Fruit fly (Drosophila melanogaster) whole organism, embryonic: ENCODE measurements around the gene CG2145.

ENCODE experiments used
- Antp ChIP-seq: fragments of 200-800 bp; sonication (Bioruptor generic); optimal IDR thresholded peaks from 3 replicates; lab custom pipeline; 2016; ENCODE audit warnings: missing biosample characterization, missing genetic modification characterization
- CG10431 ChIP-seq: fragments of 200-800 bp; sonication (Bioruptor generic); optimal IDR thresholded peaks from 3 replicates; lab custom pipeline; 2018; ENCODE audit warnings: missing biosample characterization, mild to moderate bottlenecking, missing genetic modification characterization
- CG10462 ChIP-seq: fragments of 200-800 bp; sonication (Bioruptor generic); optimal IDR thresholded peaks from 2 replicates; lab custom pipeline; 2016; ENCODE audit warnings: missing biosample characterization, missing genetic modification characterization
- CG11398 ChIP-seq: fragments of 200-800 bp; sonication (Bioruptor generic); optimal IDR thresholded peaks from 2 replicates; lab custom pipeline; 2016; ENCODE audit warnings: missing biosample characterization, missing genetic modification characterization
- CG12219 ChIP-seq: fragments of 200-800 bp; sonication (Bioruptor generic); optimal IDR thresholded peaks from 3 replicates; lab custom pipeline; 2018; ENCODE audit warnings: missing biosample characterization, mild to moderate bottlenecking, missing genetic modification characterization
- CG16779 ChIP-seq: fragments of 200-800 bp; sonication (Bioruptor generic); IDR thresholded peaks from 2 replicates; pipeline ENCODE4 v1.3.6; 2022; ENCODE audit warnings: missing biosample characterization, missing genetic modification characterization
- CG17186 ChIP-seq: fragments of 200-800 bp; sonication (Bioruptor generic); optimal IDR thresholded peaks from 3 replicates; lab custom pipeline; 2017; ENCODE audit warnings: missing biosample characterization, missing genetic modification reagents, missing genetic modification characterization
- CG2116 ChIP-seq: fragments of 200-800 bp; sonication (Bioruptor generic); optimal IDR thresholded peaks from 3 replicates; lab custom pipeline; 2018; ENCODE audit warnings: missing biosample characterization, mild to moderate bottlenecking, missing genetic modification characterization
- CG31388 ChIP-seq: fragments of 200-800 bp; sonication (Bioruptor generic); optimal IDR thresholded peaks from 2 replicates; lab custom pipeline; 2016; ENCODE audit warnings: missing biosample characterization, missing genetic modification characterization
- CG31441 ChIP-seq: fragments of 200-800 bp; sonication (Bioruptor generic); IDR thresholded peaks from 2 replicates; pipeline ENCODE4 v1.3.6; 2022; ENCODE audit warnings: missing biosample characterization, missing genetic modification characterization
- CG32767 ChIP-seq: fragments of 200-800 bp; sonication (Bioruptor generic); IDR thresholded peaks from 2 replicates; pipeline ENCODE4 v1.3.6; 2022; ENCODE audit warnings: missing biosample characterization, missing genetic modification characterization
- CG32772 ChIP-seq: fragments of 200-800 bp; sonication (Bioruptor generic); IDR thresholded peaks from 2 replicates; pipeline ENCODE4 v1.3.6; 2022; ENCODE audit warnings: missing biosample characterization, missing genetic modification characterization
- CG6175 ChIP-seq: fragments of 200-800 bp; sonication (Bioruptor generic); IDR thresholded peaks from 3 replicates; pipeline ENCODE4 v1.3.6; 2022; ENCODE audit warnings: missing biosample characterization, missing genetic modification characterization
- CG6813 ChIP-seq: fragments of 200-800 bp; sonication (Bioruptor generic); optimal IDR thresholded peaks from 2 replicates; lab custom pipeline; 2017; ENCODE audit warnings: missing biosample characterization, missing genetic modification characterization, mild to moderate bottlenecking, moderate library complexity, missing genetic modification reagents
- CG7271 ChIP-seq: fragments of 200-800 bp; sonication (Bioruptor generic); optimal IDR thresholded peaks from 2 replicates; lab custom pipeline; 2018; ENCODE audit warnings: missing biosample characterization, mild to moderate bottlenecking, missing genetic modification characterization, moderate library complexity
- CG9215 ChIP-seq: fragments of 200-800 bp; sonication (Bioruptor generic); IDR thresholded peaks from 2 replicates; pipeline ENCODE4 v1.3.6; 2022; ENCODE audit warnings: missing biosample characterization, missing genetic modification characterization
- CG9437 ChIP-seq: fragments of 200-800 bp; sonication (Bioruptor generic); optimal IDR thresholded peaks from 2 replicates; lab custom pipeline; 2018; ENCODE audit warnings: missing biosample characterization, mild to moderate bottlenecking, missing genetic modification characterization
- CG9727 ChIP-seq: fragments of 200-800 bp; sonication (Bioruptor generic); optimal IDR thresholded peaks from 3 replicates; lab custom pipeline; 2017; ENCODE audit warnings: missing biosample characterization, mild to moderate bottlenecking, missing genetic modification characterization
- Chrac-16 ChIP-seq: fragments of 200-800 bp; sonication (Bioruptor generic); optimal IDR thresholded peaks from 3 replicates; lab custom pipeline; 2016; ENCODE audit warnings: missing biosample characterization, missing genetic modification characterization
- Dip2 ChIP-seq: fragments of 200-800 bp; sonication (Bioruptor generic); IDR thresholded peaks from 2 replicates; pipeline ENCODE4 v1.3.6; 2022; ENCODE audit warnings: missing biosample characterization, missing genetic modification characterization
- Dip3 ChIP-seq: fragments of 200-800 bp; sonication (Bioruptor generic); optimal IDR thresholded peaks from 3 replicates; lab custom pipeline; 2016; ENCODE audit warnings: missing biosample characterization, missing genetic modification characterization
- Dll ChIP-seq: fragments of 200-800 bp; sonication (Bioruptor generic); IDR thresholded peaks from 4 replicates; pipeline ENCODE4 v1.3.6; 2022; ENCODE audit warnings: missing biosample characterization, missing genetic modification characterization; ENCODE audit not compliant: partially characterized antibody
- Fer1 ChIP-seq: fragments of 200-800 bp; sonication (Bioruptor generic); optimal IDR thresholded peaks from 2 replicates; lab custom pipeline; 2017; ENCODE audit warnings: missing biosample characterization, mild to moderate bottlenecking, missing genetic modification characterization
- HLH54F ChIP-seq: fragments of 200-800 bp; sonication (Bioruptor generic); optimal IDR thresholded peaks from 3 replicates; lab custom pipeline; 2016; ENCODE audit warnings: missing biosample characterization, missing genetic modification characterization
- Max ChIP-seq: fragments of 200-800 bp; sonication (Bioruptor generic); optimal IDR thresholded peaks from 2 replicates; lab custom pipeline; 2016; ENCODE audit warnings: missing biosample characterization, mild to moderate bottlenecking, missing genetic modification characterization
- Opbp ChIP-seq: fragments of 200-800 bp; sonication (Bioruptor generic); IDR thresholded peaks from 3 replicates; pipeline ENCODE4 v1.3.6; 2022; ENCODE audit warnings: missing biosample characterization, missing genetic modification characterization; ENCODE audit not compliant: partially characterized antibody
- Pdp1 ChIP-seq, 2 experiments: fragments of 200-800 bp; sonication (Bioruptor generic); optimal IDR thresholded peaks; 3 replicates each; lab custom pipeline; 2016; ENCODE audit warnings: missing biosample characterization in 2 of 2, missing genetic modification characterization in 2 of 2, mild to moderate bottlenecking in 1 of 2, moderate library complexity in 1 of 2
- Poxn ChIP-seq: fragments of 200-800 bp; sonication (Bioruptor generic); IDR thresholded peaks from 2 replicates; pipeline ENCODE4 v1.3.6; 2022; ENCODE audit warnings: missing biosample characterization, missing genetic modification characterization
- Taf1 ChIP-seq: fragments of 200-800 bp; sonication (Bioruptor generic); IDR thresholded peaks from 2 replicates; pipeline ENCODE4 v1.3.6; 2022; ENCODE audit warnings: missing biosample characterization, missing genetic modification characterization
- Xbp1 ChIP-seq: fragments of 200-800 bp; sonication (Bioruptor generic); optimal IDR thresholded peaks from 3 replicates; lab custom pipeline; 2016; ENCODE audit warnings: missing biosample characterization, mild to moderate bottlenecking, missing genetic modification characterization
- Xrp1 ChIP-seq: fragments of 200-800 bp; sonication (Bioruptor generic); IDR thresholded peaks from 2 replicates; pipeline ENCODE4 v1.3.6; 2022; ENCODE audit warnings: missing biosample characterization, missing genetic modification characterization
- ac ChIP-seq: fragments of 200-800 bp; sonication (Bioruptor generic); optimal IDR thresholded peaks from 3 replicates; lab custom pipeline; 2017; ENCODE audit warnings: missing biosample characterization, mild to moderate bottlenecking, missing genetic modification characterization
- aop ChIP-seq: fragments of 200-800 bp; sonication (Bioruptor generic); IDR thresholded peaks from 2 replicates; pipeline ENCODE4 v1.3.6; 2022; ENCODE audit warnings: missing biosample characterization, missing genetic modification characterization
- ato ChIP-seq: fragments of 200-800 bp; sonication (Bioruptor generic); IDR thresholded peaks from 2 replicates; pipeline ENCODE4 v1.3.6; 2022; ENCODE audit warnings: missing biosample characterization, missing genetic modification characterization; ENCODE audit not compliant: partially characterized antibody
- bcd ChIP-seq: fragments of 200-800 bp; sonication (Bioruptor generic); optimal IDR thresholded peaks from 2 replicates; lab custom pipeline; 2017; ENCODE audit warnings: missing biosample characterization, mild to moderate bottlenecking, missing genetic modification characterization
- croc ChIP-seq: fragments of 200-800 bp; sonication (Bioruptor generic); conservative IDR thresholded peaks from 3 replicates; pipeline ENCODE4 v1.3.6; 2022; ENCODE audit warnings: missing biosample characterization, missing genetic modification characterization
- dysf ChIP-seq: fragments of 200-800 bp; sonication (Bioruptor generic); IDR thresholded peaks from 3 replicates; pipeline ENCODE4 v1.3.6; 2022; ENCODE audit warnings: missing biosample characterization, missing genetic modification characterization
- gcm2 ChIP-seq: fragments of 200-800 bp; sonication (Bioruptor generic); optimal IDR thresholded peaks from 2 replicates; lab custom pipeline; 2016; ENCODE audit warnings: missing biosample characterization, missing genetic modification characterization
- hkb ChIP-seq, 2 experiments: fragments of 200-800 bp in 1 of 2; fragments of >200 bp in 1 of 2; sonication (Bioruptor generic) in 1 of 2; IDR thresholded peaks in 1 of 2; optimal IDR thresholded peaks in 1 of 2; 2 replicates each; pipeline versions ENCODE4 v1.3.6 to Lab custom; 2017 to 2022; ENCODE audit warnings: missing biosample characterization in 1 of 2, missing genetic modification characterization in 1 of 2
- jigr1 ChIP-seq: fragments of 200-800 bp; sonication (Bioruptor generic); IDR thresholded peaks from 3 replicates; pipeline ENCODE4 v1.3.6; 2022; ENCODE audit warnings: missing biosample characterization, missing genetic modification characterization
- kay ChIP-seq: fragments of 200-800 bp; sonication (Bioruptor generic); optimal IDR thresholded peaks from 2 replicates; lab custom pipeline; 2016; ENCODE audit warnings: missing biosample characterization, missing genetic modification characterization
- lab ChIP-seq: fragments of 200-800 bp; sonication (Bioruptor generic); optimal IDR thresholded peaks from 3 replicates; lab custom pipeline; 2017; ENCODE audit warnings: missing biosample characterization, missing genetic modification characterization, mild to moderate bottlenecking, moderate library complexity, missing genetic modification reagents
- luna ChIP-seq: fragments of 200-800 bp; sonication (Bioruptor generic); optimal IDR thresholded peaks from 2 replicates; lab custom pipeline; 2016; ENCODE audit warnings: missing biosample characterization, missing genetic modification characterization
- ranshi ChIP-seq: fragments of 200-800 bp; sonication (Bioruptor generic); IDR thresholded peaks from 2 replicates; pipeline ENCODE4 v1.3.6; 2022; ENCODE audit warnings: missing biosample characterization, missing genetic modification characterization
- sima ChIP-seq: fragments of 200-800 bp; sonication (Bioruptor generic); optimal IDR thresholded peaks from 2 replicates; lab custom pipeline; 2016; ENCODE audit warnings: missing biosample characterization, missing genetic modification characterization
- sisA ChIP-seq: fragments of 200-800 bp; sonication (Bioruptor generic); IDR thresholded peaks from 2 replicates; pipeline ENCODE4 v1.3.6; 2022; ENCODE audit warnings: missing biosample characterization, missing genetic modification characterization
- ssp ChIP-seq: fragments of 200-800 bp; sonication (Bioruptor generic); IDR thresholded peaks from 2 replicates; pipeline ENCODE4 v1.3.6; 2022; ENCODE audit warnings: missing biosample characterization, missing genetic modification characterization
- ttk ChIP-seq: fragments of 200-800 bp; sonication (Bioruptor generic); IDR thresholded peaks from 2 replicates; pipeline ENCODE4 v2.1.2; 2022; ENCODE audit warnings: missing biosample characterization, missing genetic modification characterization
- vvl ChIP-seq: fragments of 200-800 bp; sonication (Bioruptor generic); IDR thresholded peaks from 2 replicates; pipeline ENCODE4 v1.3.6; 2022; ENCODE audit warnings: missing biosample characterization, missing genetic modification characterization
- wor ChIP-seq: fragments of 200-800 bp; sonication (Bioruptor generic); IDR thresholded peaks from 2 replicates; pipeline ENCODE4 v1.3.6; 2022; ENCODE audit warnings: missing biosample characterization, missing genetic modification characterization
- yki ChIP-seq: fragments of >200 bp; optimal IDR thresholded peaks from 3 replicates; lab custom pipeline; 2018

Gene CG2145

DNA sequence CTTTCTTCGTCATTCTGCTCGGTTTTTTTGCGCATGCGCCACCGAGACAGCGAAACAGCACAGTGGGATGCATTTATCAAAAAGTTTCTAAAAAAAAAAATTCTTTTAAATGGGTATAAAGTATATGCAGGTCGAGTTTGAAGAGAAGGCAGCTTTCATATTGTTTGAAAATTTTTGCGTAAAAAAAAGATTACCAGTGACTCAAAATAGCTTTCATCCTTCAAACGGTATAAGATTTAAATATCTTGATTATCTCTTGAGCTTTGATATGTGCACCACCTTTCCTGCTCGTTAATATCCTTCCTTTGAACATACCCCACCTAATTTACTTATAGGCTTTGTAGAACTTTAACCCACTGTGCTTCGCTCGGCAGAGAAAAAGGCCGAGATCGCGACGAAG lies 22.2 kb upstream of the CG2145 start (continued):
- TF ChIP-seq ttk (GFP tag; lab: Robert Waterston, UW) = 0 out of 2 replicates have a peak, but pooled peaks have one; percentile 18
- peak; percentile 41 for TF ChIP-seq Dip3 (GFP tag; lab: Kevin White, UChicago)
- TF ChIP-seq Chrac-16 = peak; percentile 39
- peak; percentile 54 for TF ChIP-seq Xbp1
- no peak for TF ChIP-seq ato (GFP tag; lab: Robert Waterston, UW)
- TF ChIP-seq CG12219 (GFP tag; lab: Kevin White, UChicago) = peak; percentile 43
- TF ChIP-seq Antp (GFP tag; lab: Kevin White, UChicago) = peak; percentile 31
- TF ChIP-seq CG16779 (GFP tag; lab: Robert Waterston, UW) = no peak
- TF ChIP-seq CG2116 (GFP tag; lab: Kevin White, UChicago) = peak; percentile 13
- peak; percentile 63; the same call in 2 of the 3 replicates for TF ChIP-seq dysf (GFP tag; lab: Robert Waterston, UW)
- peak; percentile 41; the same call in 1 of the 2 replicates for TF ChIP-seq ranshi (GFP tag; lab: Robert Waterston, UW)
- TF ChIP-seq Pdp1 (GFP tag; optimal IDR thresholded peaks at IDR 0.05; lab: Kevin White, UChicago) = peak; percentile 48 to 49
- TF ChIP-seq hkb (optimal IDR thresholded peaks at IDR 0.05; lab: Kevin White, UChicago) = no peak
- peak; percentile 67 for TF ChIP-seq hkb (GFP tag; IDR thresholded peaks at IDR 0.05; lab: Robert Waterston, UW)
- no peak for TF ChIP-seq CG6175 (GFP tag; lab: Robert Waterston, UW)
- TF ChIP-seq aop (GFP tag; lab: Robert Waterston, UW) = no peak
- no peak for TF ChIP-seq Poxn (GFP tag; lab: Robert Waterston, UW)
- TF ChIP-seq sisA (GFP tag; lab: Robert Waterston, UW) = peak; percentile 72
- no peak for TF ChIP-seq gcm2 (GFP tag; lab: Kevin White, UChicago)
- TF ChIP-seq Taf1 (GFP tag; lab: Robert Waterston, UW) = no peak
- peak; percentile 64 for TF ChIP-seq Xrp1
- peak; percentile 62 for TF ChIP-seq CG9437 (GFP tag; lab: Kevin White, UChicago)
- no peak for TF ChIP-seq Dip2
- peak; percentile 44; the same call in 1 of the 2 replicates for TF ChIP-seq CG9215 (GFP tag; lab: Robert Waterston, UW)
- TF ChIP-seq ac (GFP tag; lab: Kevin White, UChicago) = no peak
- TF ChIP-seq HLH54F (GFP tag; lab: Kevin White, UChicago) = peak; percentile 29
- peak; percentile 0 for TF ChIP-seq CG31388 (GFP tag; lab: Kevin White, UChicago)
- peak; percentile 80 for TF ChIP-seq CG9727
- TF ChIP-seq CG31441 (GFP tag; lab: Robert Waterston, UW) = peak; percentile 81
- TF ChIP-seq bcd (GFP tag; lab: Kevin White, UChicago) = peak; percentile 67
- peak; percentile 52 for TF ChIP-seq kay (GFP tag; lab: Kevin White, UChicago)
- TF ChIP-seq CG10462 (GFP tag; lab: Kevin White, UChicago) = peak; percentile 50
- no peak for TF ChIP-seq sima
- TF ChIP-seq CG6813 (GFP tag; lab: Kevin White, UChicago) = peak; percentile 37
- TF ChIP-seq CG17186 (GFP tag; lab: Kevin White, UChicago) = no peak
- no peak for TF ChIP-seq luna
- peak; percentile 33; the same call in 1 of the 2 replicates for TF ChIP-seq ssp (GFP tag; lab: Robert Waterston, UW)
- TF ChIP-seq Fer1 (GFP tag; lab: Kevin White, UChicago) = peak; percentile 32
- TF ChIP-seq Dll = no peak
- TF ChIP-seq jigr1 (GFP tag; lab: Robert Waterston, UW) = no peak
- no peak for TF ChIP-seq CG10431 (GFP tag; lab: Kevin White, UChicago)
- no peak for TF ChIP-seq yki (lab: Kevin White, UChicago)
- TF ChIP-seq Max (GFP tag; lab: Kevin White, UChicago) = peak; percentile 33
- TF ChIP-seq wor = peak; percentile 58
- 0 out of 2 replicates have a peak, but pooled peaks have one; percentile 5 for TF ChIP-seq CG32772 (GFP tag; lab: Robert Waterston, UW)
- TF ChIP-seq vvl (GFP tag; lab: Robert Waterston, UW) = peak; percentile 71
- peak; percentile 61 for TF ChIP-seq lab (GFP tag; lab: Kevin White, UChicago)
- peak; percentile 54; the same call in 2 of the 3 replicates for TF ChIP-seq croc (GFP tag; lab: Robert Waterston, UW)
- TF ChIP-seq CG32767 (GFP tag; lab: Robert Waterston, UW) = peak; percentile 31; the same call in 1 of the 2 replicates
- TF ChIP-seq CG11398 (GFP tag; lab: Kevin White, UChicago) = peak; percentile 49
- TF ChIP-seq CG7271 = no peak
- TF ChIP-seq Opbp (GFP tag; lab: Robert Waterston, UW) = no peak
